Worm (Caenorhabditis elegans): Measurements from ENCODE around the gene F55C12.6.

F55C12.6 gene

ce11 chrII:5876053-5876452, at the start of gene F55C12.6:
TSS of gene F55C12.6 (minus strand) at chrII:5876153.
- no peak for TF ChIP-seq unc-62 (GFP tag; optimal IDR thresholded peaks at IDR 0.05)

DNA sequence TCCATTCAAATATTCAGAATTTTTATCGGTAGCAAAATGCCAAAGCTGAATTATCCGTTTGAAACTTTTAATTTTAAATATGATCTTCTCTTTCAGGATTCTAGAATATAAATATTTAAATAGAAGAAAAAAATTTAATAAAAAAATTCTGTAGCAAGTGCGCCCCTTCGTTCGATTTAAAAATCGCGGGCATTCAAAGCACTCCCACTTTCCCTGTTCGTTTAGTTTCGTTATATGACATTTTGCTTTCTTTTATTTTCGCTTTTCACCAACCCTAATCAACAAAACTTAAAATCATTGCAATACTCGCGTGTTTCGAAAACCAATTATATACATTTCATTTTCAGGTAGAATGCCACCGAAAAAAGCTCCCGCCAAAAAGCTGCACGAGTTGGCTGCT, 45.7 kb upstream of the F55C12.6 start, which contains the start of gene vrk-1:
Gene vrk-1, plus strand, starts transcription at position 348 of the 400 bp plus-strand sequence.
- TF ChIP-seq unc-62 (GFP tag; optimal IDR thresholded peaks at IDR 0.05) = no peak

DNA sequence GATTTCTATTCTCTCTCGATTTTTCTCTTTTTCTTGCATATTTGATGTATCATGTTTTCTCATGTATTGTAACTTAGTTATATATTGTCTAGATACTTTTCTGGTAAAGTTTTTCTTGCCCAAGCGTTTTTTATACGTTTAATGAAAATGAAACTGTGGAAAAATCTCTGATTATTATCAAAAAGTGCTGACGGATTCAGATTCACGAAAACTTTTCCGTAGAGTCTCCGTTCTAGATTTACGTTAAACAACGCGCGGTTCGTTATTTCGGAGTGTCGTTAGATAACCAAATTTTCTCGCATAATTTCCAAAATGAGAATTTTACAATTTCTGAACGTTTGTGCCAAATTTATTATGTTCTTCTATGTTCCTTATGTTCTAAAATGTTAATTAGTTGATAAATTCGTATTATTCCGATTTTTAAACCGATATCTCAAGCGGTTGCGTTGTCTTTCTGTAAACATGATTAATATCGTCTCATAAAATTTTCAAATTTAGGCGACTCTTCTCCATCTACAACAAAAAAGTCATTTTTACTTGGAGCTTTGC, 42.3 kb upstream of the F55C12.6 start, which contains the start of gene ptp-2:
Gene ptp-2, plus strand, starts transcription at position 499 of the 549 bp plus-strand sequence.
- TF ChIP-seq unc-62 (GFP tag; optimal IDR thresholded peaks at IDR 0.05) = no peak

DNA sequence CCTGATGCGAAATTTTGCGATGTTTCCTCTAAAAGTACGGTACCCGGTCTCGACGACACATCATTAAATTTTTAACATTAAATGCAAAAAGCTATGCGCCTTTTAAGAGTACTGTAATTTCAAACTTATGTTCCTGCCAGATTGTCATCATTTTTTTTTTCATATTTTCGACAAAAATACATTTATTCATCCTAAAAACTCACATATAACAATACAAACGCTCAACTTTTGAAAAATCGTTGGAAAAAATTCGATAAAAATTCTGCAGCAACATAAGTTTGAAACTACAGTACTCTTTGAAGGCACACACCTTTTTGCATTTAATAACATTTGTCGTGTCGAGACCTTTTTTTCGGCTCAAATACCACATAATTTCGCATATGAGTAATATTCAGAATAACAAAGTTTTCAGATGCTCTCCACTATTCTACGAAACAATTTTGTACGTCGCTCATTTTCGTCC, 41.1 kb upstream of the F55C12.6 start, which contains the start of gene frh-1:
Gene frh-1, plus strand, starts transcription at position 413 of the 463 bp plus-strand sequence.
- TF ChIP-seq unc-62 (GFP tag; optimal IDR thresholded peaks at IDR 0.05) = no peak

- TF ChIP-seq unc-62 (GFP tag; optimal IDR thresholded peaks at IDR 0.05) = no peak
These were observed 37.9 kb upstream of the F55C12.6 start for ce11 chrII:5913897-5914296.

DNA sequence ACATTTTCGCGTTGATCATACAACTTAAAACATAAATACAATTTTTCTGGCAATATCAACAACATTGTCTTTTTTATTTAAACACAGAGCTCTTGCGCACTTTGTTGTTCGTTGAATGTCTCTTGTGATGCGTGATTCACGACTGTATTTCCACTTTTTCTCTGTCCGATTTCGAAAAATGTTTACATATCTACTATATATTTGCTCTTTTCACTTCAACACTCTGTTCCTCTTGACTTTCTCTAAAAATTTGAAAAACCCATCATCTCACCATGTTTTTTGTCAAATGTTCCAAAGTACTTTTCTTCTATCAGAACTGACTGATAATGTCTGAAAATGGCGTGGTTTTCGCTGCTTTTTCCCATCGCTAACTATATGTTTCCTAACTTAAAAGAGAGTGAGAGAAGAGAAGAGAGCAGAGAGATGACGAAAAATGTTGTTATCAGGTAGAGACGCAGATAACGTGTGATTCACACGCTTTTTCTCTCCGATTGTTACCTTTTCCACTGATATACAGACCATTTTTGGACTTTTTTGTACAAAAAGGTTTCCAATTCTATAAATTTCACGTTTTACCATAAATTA, 36.1 kb upstream of the F55C12.6 start:
- no peak for TF ChIP-seq unc-62 (GFP tag; optimal IDR thresholded peaks at IDR 0.05)

- no peak for TF ChIP-seq unc-62 (GFP tag; optimal IDR thresholded peaks at IDR 0.05)
These were observed 35.3 kb upstream of the F55C12.6 start, which contains the start of gene cgt-3 for ce11 chrII:5911274-5911673. TSS of gene cgt-3 (plus strand) at chrII:5911324.

ce11 chrII:5907482-5907881, 31.5 kb upstream of the F55C12.6 start, which contains the start of gene vps-35:
TSS of gene vps-35 (plus strand) at chrII:5907816.
- no peak for TF ChIP-seq unc-62 (GFP tag; optimal IDR thresholded peaks at IDR 0.05)

ce11 chrII:5906274-5906673, 30.3 kb upstream of the F55C12.6 start, which contains the start of gene F59G1.8:
TSS of gene F59G1.8 (plus strand) at chrII:5906566.
- TF ChIP-seq unc-62 (GFP tag; optimal IDR thresholded peaks at IDR 0.05) = no peak

DNA sequence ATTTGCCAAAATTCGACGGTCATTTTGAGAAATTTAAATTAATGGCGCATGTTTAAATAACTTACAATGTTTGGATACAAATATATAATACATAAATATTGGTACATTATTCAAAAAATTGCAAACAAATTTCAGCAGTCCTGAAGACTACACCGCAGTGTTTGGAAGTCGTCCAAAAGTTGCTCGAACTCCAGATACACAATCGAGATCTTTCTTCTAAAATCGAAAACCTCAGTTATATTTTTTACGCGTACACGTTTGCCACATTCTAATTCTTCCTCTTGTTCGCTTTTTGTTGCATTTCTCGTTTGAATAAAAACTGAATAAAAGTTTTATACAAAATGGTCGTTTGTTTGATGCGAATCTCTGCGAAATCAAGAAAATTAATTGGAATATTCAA, 28.3 kb upstream of the F55C12.6 start, which contains the start of gene tsp-18:
Gene tsp-18, plus strand, starts transcription at position 301 of the 400 bp plus-strand sequence.
- TF ChIP-seq unc-62 (GFP tag; optimal IDR thresholded peaks at IDR 0.05) = no peak

ce11 chrII:5902139-5902538, 26.2 kb upstream of the F55C12.6 start:
- no peak for TF ChIP-seq unc-62 (GFP tag; optimal IDR thresholded peaks at IDR 0.05)

ce11 chrII:5901407-5902026, 25.6 kb upstream of the F55C12.6 start:
- TF ChIP-seq unc-62 (GFP tag; optimal IDR thresholded peaks at IDR 0.05) = no peak

- TF ChIP-seq unc-62 (GFP tag; optimal IDR thresholded peaks at IDR 0.05) = no peak
These were observed 24.0 kb upstream of the F55C12.6 start for ce11 chrII:5899865-5900486.

DNA sequence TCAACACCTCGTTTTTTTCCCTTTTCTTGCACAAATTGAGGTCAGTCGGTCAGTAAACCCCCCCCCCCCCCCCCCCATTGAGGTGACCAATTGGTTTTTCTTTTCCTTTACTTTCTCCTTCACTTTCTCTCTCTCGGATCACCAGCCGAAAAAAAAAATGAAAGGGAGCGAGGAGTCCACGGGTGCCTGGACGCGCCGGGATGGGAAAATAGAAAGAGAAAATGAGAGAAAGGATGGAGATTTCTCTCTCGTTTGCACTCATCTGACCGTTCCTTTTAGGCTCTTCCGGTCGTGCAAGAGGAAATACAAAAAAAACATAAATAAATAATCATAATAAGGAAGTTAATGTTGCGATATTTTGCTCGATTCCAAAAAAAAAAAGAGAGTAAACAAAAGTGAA, 23.1 kb upstream of the F55C12.6 start:
- no peak for TF ChIP-seq unc-62 (GFP tag; optimal IDR thresholded peaks at IDR 0.05)

DNA sequence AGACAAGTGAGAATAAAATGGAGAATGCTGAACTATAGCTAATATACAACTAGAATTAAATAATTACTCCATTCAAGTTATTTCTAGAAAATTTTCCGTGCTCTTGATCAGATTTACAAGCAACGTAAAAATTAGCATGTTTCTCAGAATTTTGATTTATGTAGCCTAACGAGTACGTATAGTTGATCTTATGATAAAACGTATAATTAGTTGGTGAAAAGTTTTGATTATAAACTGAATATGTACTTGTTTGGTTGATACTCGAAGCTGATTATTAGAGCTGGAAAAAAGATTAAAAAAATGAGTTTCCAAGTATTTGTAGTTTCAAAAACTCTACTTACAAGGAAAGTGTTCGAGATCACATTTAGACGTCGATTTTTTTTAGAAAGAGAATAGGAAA, 20.6 kb upstream of the F55C12.6 start:
- TF ChIP-seq unc-62 (GFP tag; optimal IDR thresholded peaks at IDR 0.05) = no peak

DNA sequence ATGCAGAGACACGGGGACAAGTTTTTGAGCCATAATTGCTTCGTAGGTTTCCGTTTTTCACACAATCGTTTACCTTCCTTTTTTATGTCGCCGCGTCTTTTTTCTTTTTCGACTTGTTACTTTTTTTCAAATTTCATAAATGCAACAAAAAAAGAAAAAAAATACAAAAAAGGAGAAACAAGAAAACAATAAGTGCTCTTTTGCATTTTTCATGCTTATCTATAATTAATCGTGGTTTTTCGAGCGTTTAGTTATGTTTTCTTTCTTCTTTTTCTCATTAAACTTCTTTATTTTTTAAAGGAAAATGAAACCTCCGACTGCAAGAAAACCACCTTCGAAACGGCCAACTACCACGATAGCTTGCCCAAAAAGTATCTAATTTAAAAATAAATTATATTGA, 19.9 kb upstream of the F55C12.6 start, which contains the start of gene F59G1.4:
Gene F59G1.4, plus strand, starts transcription at position 301 of the 400 bp plus-strand sequence.
- no peak for TF ChIP-seq unc-62 (GFP tag; optimal IDR thresholded peaks at IDR 0.05)
